Fruit fly (Drosophila melanogaster): ENCODE measurements around the gene sip2.
A peak's percentile ranks its signal among the peaks of the same experiment; 100 is the strongest.

sip2 gene

dm6 chr2L:6950096-6950495 is 13.8 kb downstream of the sip2 start, which contains the start of the genes Gas41 and SA1 (continued):
- peak; percentile 89 for TF ChIP-seq sens (GFP tag)
- TF ChIP-seq CG4424 (GFP tag; optimal IDR thresholded peaks at IDR 0.05) = peak; percentile 89
- TF ChIP-seq tin (GFP tag; optimal IDR thresholded peaks at IDR 0.05) = peak; percentile 15
- peak; percentile 95 for TF ChIP-seq trem (tag; optimal IDR thresholded peaks at IDR 0.05)
- peak; percentile 38 for TF ChIP-seq MESR4 (GFP tag; optimal IDR thresholded peaks at IDR 0.05)
- TF ChIP-seq CG11093 (GFP tag; IDR thresholded peaks at IDR 0.05) = peak; percentile 82
- TF ChIP-seq lilli (GFP tag; optimal IDR thresholded peaks at IDR 0.05) = peak; percentile 89
- TF ChIP-seq ham (GFP tag; IDR thresholded peaks at IDR 0.05) = peak; percentile 62; the same call in 1 of the 2 replicates
- peak; percentile 78 for TF ChIP-seq CG10209 (GFP tag; optimal IDR thresholded peaks at IDR 0.05)
- peak; percentile 64 for TF ChIP-seq grau (tag; optimal IDR thresholded peaks at IDR 0.05)
- no peak for TF ChIP-seq Max (GFP tag; optimal IDR thresholded peaks at IDR 0.05)
- no peak for TF ChIP-seq bigmax (GFP tag; optimal IDR thresholded peaks at IDR 0.05)
- peak; percentile 95 for TF ChIP-seq CG9932 (GFP tag; IDR thresholded peaks at IDR 0.05)
- TF ChIP-seq pzg (GFP tag; optimal IDR thresholded peaks at IDR 0.05) = peak; percentile 56
- TF ChIP-seq CG17912 (GFP tag; optimal IDR thresholded peaks at IDR 0.05) = peak; percentile 26
- peak; percentile 90 for TF ChIP-seq Fer2 (tag; optimal IDR thresholded peaks at IDR 0.05)
- TF ChIP-seq bbx (GFP tag; IDR thresholded peaks at IDR 0.05; ENCODE audit: partially characterized antibody) = peak; percentile 62; the same call in 1 of the 2 replicates
- TF ChIP-seq sisA (GFP tag; IDR thresholded peaks at IDR 0.05) = no peak
- TF ChIP-seq MTF-1 (GFP tag; optimal IDR thresholded peaks at IDR 0.05; ENCODE audit: borderline replicate concordance) = peak; percentile 63
- TF ChIP-seq CG43689 (GFP tag; IDR thresholded peaks at IDR 0.05) = peak; percentile 56; the same call in 1 of the 2 replicates
- TF ChIP-seq mirr (GFP tag; optimal IDR thresholded peaks at IDR 0.05) = peak; percentile 13
- peak; percentile 47; the same call in 1 of the 3 replicates for TF ChIP-seq CG3726 (GFP tag; IDR thresholded peaks at IDR 0.05)
- TF ChIP-seq phol (tag; optimal IDR thresholded peaks at IDR 0.05) = peak; percentile 94
- peak; percentile 18 for TF ChIP-seq CG8359 (GFP tag; optimal IDR thresholded peaks at IDR 0.05; ENCODE audit: borderline replicate concordance)
- TF ChIP-seq caup (GFP tag; optimal IDR thresholded peaks at IDR 0.05; ENCODE audit: severe bottlenecking) = peak; percentile 11
- 0 out of 3 replicates have a peak, but pooled peaks have one; percentile 42 for TF ChIP-seq Opbp (GFP tag; IDR thresholded peaks at IDR 0.05; ENCODE audit: partially characterized antibody)
- peak; percentile 98 for TF ChIP-seq CG12391 (tag; optimal IDR thresholded peaks at IDR 0.05)
- TF ChIP-seq inv (GFP tag; IDR thresholded peaks at IDR 0.05; ENCODE audit: partially characterized antibody) = peak; percentile 61; the same call in 1 of the 2 replicates
- peak; percentile 69; the same call in 3 of the 4 replicates for TF ChIP-seq Dll (GFP tag; IDR thresholded peaks at IDR 0.05; ENCODE audit: partially characterized antibody)
- TF ChIP-seq B-H2 (GFP tag; optimal IDR thresholded peaks at IDR 0.05) = peak; percentile 44
- peak; percentile 89 for TF ChIP-seq CG4404 (GFP tag; IDR thresholded peaks at IDR 0.05)
- peak; percentile 99 for TF ChIP-seq CG17385 (GFP tag; optimal IDR thresholded peaks at IDR 0.05)
- peak; percentile 65 for TF ChIP-seq scrt (GFP tag; optimal IDR thresholded peaks at IDR 0.05)
- no peak for TF ChIP-seq CG15011 (GFP tag; optimal IDR thresholded peaks at IDR 0.05)
- peak; percentile 12 for TF ChIP-seq psq (GFP tag; optimal IDR thresholded peaks at IDR 0.05)
- TF ChIP-seq CG16779 (GFP tag; IDR thresholded peaks at IDR 0.05) = no peak
- TF ChIP-seq Gug (GFP tag; IDR thresholded peaks at IDR 0.05) = peak; percentile 87
- TF ChIP-seq wdn (GFP tag; IDR thresholded peaks at IDR 0.05) = no peak
- peak; percentile 56; the same call in 1 of the 3 replicates for TF ChIP-seq otp (GFP tag; IDR thresholded peaks at IDR 0.05)
- no peak for TF ChIP-seq CG12769 (tag; optimal IDR thresholded peaks at IDR 0.05)
- TF ChIP-seq Optix (GFP tag; IDR thresholded peaks at IDR 0.05) = no peak
- TF ChIP-seq Pdp1 (GFP tag; optimal IDR thresholded peaks at IDR 0.05) = peak in 1 of 2 experiments; percentile 56
- peak; percentile 69 for TF ChIP-seq CG10979 (tag; optimal IDR thresholded peaks at IDR 0.05)
- TF ChIP-seq ab (GFP tag; optimal IDR thresholded peaks at IDR 0.05) = peak; percentile 26
- TF ChIP-seq Med (GFP tag) = peak; percentile 87
- TF ChIP-seq chinmo (GFP tag; IDR thresholded peaks at IDR 0.05; ENCODE audit: partially characterized antibody) = 0 out of 4 replicates have a peak, but pooled peaks have one; percentile 70
- TF ChIP-seq chm (GFP tag; IDR thresholded peaks at IDR 0.05) = peak; percentile 67
- TF ChIP-seq salm (tag; optimal IDR thresholded peaks at IDR 0.05) = peak; percentile 56
- TF ChIP-seq CG9797 (GFP tag; optimal IDR thresholded peaks at IDR 0.05) = peak; percentile 30

Data from whole organism, embryonic.